Worm (Caenorhabditis elegans): Measurements from ENCODE around the gene kin-15.

The kin-15 gene

ce11 chrII:9397496-9397895 lies 36.0 kb downstream of the kin-15 start, which contains the start of gene Y51B9A.9:
TSS of gene Y51B9A.9 (minus strand) at chrII:9397596.
- no peak for TF ChIP-seq sma-3 (GFP tag; optimal IDR thresholded peaks at IDR 0.05)

- TF ChIP-seq sma-3 (GFP tag; optimal IDR thresholded peaks at IDR 0.05) = no peak
- TF ChIP-seq elt-1 (tag; optimal IDR thresholded peaks at IDR 0.05) = no peak
- TF ChIP-seq R02D3.7 (tag; optimal IDR thresholded peaks at IDR 0.05) = no peak
- no peak for TF ChIP-seq ama-1 (optimal IDR thresholded peaks at IDR 0.05)
- no peak for TF ChIP-seq nhr-6 (tag; optimal IDR thresholded peaks at IDR 0.05)
- TF ChIP-seq ceh-16 (tag; optimal IDR thresholded peaks at IDR 0.05) = no peak
- no peak for TF ChIP-seq nhr-10 (tag; optimal IDR thresholded peaks at IDR 0.05)
- no peak for TF ChIP-seq lin-11 (tag; optimal IDR thresholded peaks at IDR 0.05)
- TF ChIP-seq mdl-1 (tag; optimal IDR thresholded peaks at IDR 0.05) = no peak
- TF ChIP-seq ztf-1 (GFP tag; conservative IDR thresholded peaks at IDR 0.05) = no peak
- TF ChIP-seq sma-9 (GFP tag; optimal IDR thresholded peaks at IDR 0.05) = no peak
- TF ChIP-seq sma-9 (tag; optimal IDR thresholded peaks at IDR 0.05) = no peak
- TF ChIP-seq gmeb-1 (tag; optimal IDR thresholded peaks at IDR 0.05) = no peak
Observed at ce11 chrII:9392724-9393123, 40.8 kb downstream of the kin-15 start, which contains the start of gene lido-17. TSS of gene lido-17 (minus strand) at chrII:9392824.

- TF ChIP-seq peb-1 (tag; optimal IDR thresholded peaks at IDR 0.05) (no peak), nhr-129 (tag; optimal IDR thresholded peaks at IDR 0.05) (no peak), nhr-237 (tag; optimal IDR thresholded peaks at IDR 0.05) (no peak), alr-1 (tag; optimal IDR thresholded peaks at IDR 0.05) (no peak), sem-4 (tag; optimal IDR thresholded peaks at IDR 0.05) (no peak), mab-5 (tag; optimal IDR thresholded peaks at IDR 0.05) (no peak), unc-39 (tag; optimal IDR thresholded peaks at IDR 0.05) (no peak), ceh-82 (tag; optimal IDR thresholded peaks at IDR 0.05) (no peak), gmeb-1 (tag; optimal IDR thresholded peaks at IDR 0.05) (no peak)
Observed at ce11 chrII:9385241-9385640, 48.3 kb downstream of the kin-15 start, which contains the start of gene C06C3.7. TSS of gene C06C3.7 (plus strand) at chrII:9385541.
